Worm (Caenorhabditis elegans) whole organism, L2 larva: ENCODE measurements around the gene rpl-9.
A peak's percentile ranks its signal among the peaks of the same experiment; 100 is the strongest.

ENCODE experiments used
- C34F6.9 ChIP-seq: fragments of 150-350 bp; optimal IDR thresholded peaks from 2 replicates; lab custom pipeline; 2014; ENCODE audit warnings: missing biosample characterization, missing genetic modification characterization
- F13H6.1 ChIP-seq: sonication (generic microtip); optimal IDR thresholded peaks from 2 replicates; lab custom pipeline; 2016; ENCODE audit warnings: missing genetic modification characterization, missing compliant biosample characterization
- R02D3.7 ChIP-seq: fragments of 150-350 bp; optimal IDR thresholded peaks from 2 replicates; lab custom pipeline; 2014; ENCODE audit warnings: missing biosample characterization, missing genetic modification characterization
- Y55F3AM.14 ChIP-seq: fragments of 200-800 bp; sonication (Bioruptor generic); optimal IDR thresholded peaks from 2 replicates; lab custom pipeline; 2018; ENCODE audit warnings: mild to moderate bottlenecking, missing genetic modification characterization, missing compliant biosample characterization
- ZK546.5 ChIP-seq: sonication (generic microtip); optimal IDR thresholded peaks from 2 replicates; lab custom pipeline; 2017; ENCODE audit warnings: missing biosample characterization, missing genetic modification characterization
- alr-1 ChIP-seq: fragments of 150-350 bp; optimal IDR thresholded peaks from 2 replicates; lab custom pipeline; 2014; ENCODE audit warnings: missing biosample characterization, missing genetic modification characterization
- aly-2 ChIP-seq: fragments of 150-350 bp; optimal IDR thresholded peaks from 2 replicates; lab custom pipeline; 2014; ENCODE audit warnings: missing biosample characterization, missing genetic modification characterization
- ama-1 ChIP-seq: fragments of 150-350 bp; optimal IDR thresholded peaks from 2 replicates; lab custom pipeline; 2018; ENCODE audit warnings: inconsistent platforms
- blmp-1 ChIP-seq: sonication (generic microtip); optimal IDR thresholded peaks from 2 replicates; lab custom pipeline; 2017; ENCODE audit warnings: missing genetic modification characterization, mild to moderate bottlenecking, missing compliant biosample characterization, antibody characterized with exemption, moderate library complexity; ENCODE audit not compliant: insufficient read depth
- ceh-16 ChIP-seq: fragments of 150-350 bp; optimal IDR thresholded peaks from 2 replicates; lab custom pipeline; 2014; ENCODE audit warnings: missing biosample characterization, missing genetic modification characterization
- ceh-82 ChIP-seq: fragments of 150-350 bp; optimal IDR thresholded peaks from 2 replicates; lab custom pipeline; 2014; ENCODE audit warnings: missing biosample characterization, missing genetic modification characterization
- crh-2 ChIP-seq: sonication (generic microtip); optimal IDR thresholded peaks from 2 replicates; lab custom pipeline; 2017; ENCODE audit warnings: missing biosample characterization, missing genetic modification characterization
- dmd-4 ChIP-seq: sonication (generic microtip); optimal IDR thresholded peaks from 2 replicates; lab custom pipeline; 2017; ENCODE audit warnings: missing biosample characterization, missing genetic modification characterization
- egl-27 ChIP-seq: sonication (generic microtip); optimal IDR thresholded peaks from 3 replicates; lab custom pipeline; 2017; ENCODE audit warnings: missing biosample characterization, missing genetic modification reagents, missing genetic modification characterization
- elt-1 ChIP-seq: fragments of 150-350 bp; optimal IDR thresholded peaks from 2 replicates; lab custom pipeline; 2014; ENCODE audit warnings: missing biosample characterization, missing genetic modification characterization
- elt-3 ChIP-seq: sonication (generic microtip); optimal IDR thresholded peaks from 2 replicates; lab custom pipeline; 2017; ENCODE audit warnings: missing biosample characterization, missing genetic modification characterization
- fos-1 ChIP-seq: fragments of 150-350 bp; optimal IDR thresholded peaks from 2 replicates; lab custom pipeline; 2014; ENCODE audit warnings: missing biosample characterization, missing genetic modification characterization
- gmeb-1 ChIP-seq: fragments of 150-350 bp; optimal IDR thresholded peaks from 2 replicates; lab custom pipeline; 2014; ENCODE audit warnings: missing biosample characterization, missing genetic modification characterization
- lin-11 ChIP-seq: fragments of 150-350 bp; sonication (generic microtip); optimal IDR thresholded peaks from 2 replicates; lab custom pipeline; 2014; ENCODE audit warnings: missing biosample characterization, missing genetic modification characterization, inconsistent platforms, mixed read lengths
- lin-13 ChIP-seq: fragments of 150-350 bp; optimal IDR thresholded peaks from 2 replicates; lab custom pipeline; 2014; ENCODE audit warnings: missing biosample characterization, missing genetic modification reagents, missing genetic modification characterization
- lin-39 ChIP-seq: fragments of 150-350 bp; optimal IDR thresholded peaks from 2 replicates; lab custom pipeline; 2014; ENCODE audit warnings: missing biosample characterization, missing genetic modification reagents, missing genetic modification characterization
- lsy-2 ChIP-seq, 2 experiments: fragments of 150-350 bp in 1 of 2; sonication (generic microtip) in 1 of 2; optimal IDR thresholded peaks; 2 replicates each; lab custom pipeline; 2014 to 2017; ENCODE audit warnings: missing biosample characterization in 2 of 2, missing genetic modification characterization in 2 of 2
- mab-5 ChIP-seq: fragments of 150-350 bp; optimal IDR thresholded peaks from 2 replicates; lab custom pipeline; 2014; ENCODE audit warnings: missing biosample characterization, missing genetic modification characterization
- mbf-1 ChIP-seq: sonication (generic microtip); optimal IDR thresholded peaks from 2 replicates; lab custom pipeline; 2017; ENCODE audit warnings: missing biosample characterization, missing genetic modification characterization
- mdl-1 ChIP-seq, 2 experiments: fragments of 150-350 bp in 1 of 2; sonication (generic microtip) in 1 of 2; optimal IDR thresholded peaks; 2 replicates each; lab custom pipeline; 2017; ENCODE audit warnings: missing biosample characterization in 2 of 2, missing genetic modification characterization in 2 of 2
- nhr-10 ChIP-seq: sonication (generic microtip); optimal IDR thresholded peaks from 2 replicates; lab custom pipeline; 2017; ENCODE audit warnings: missing biosample characterization, missing genetic modification characterization
- nhr-11 ChIP-seq: fragments of 150-350 bp; optimal IDR thresholded peaks from 2 replicates; lab custom pipeline; 2014; ENCODE audit warnings: missing biosample characterization, missing genetic modification characterization
- nhr-12 ChIP-seq: fragments of 150-350 bp; optimal IDR thresholded peaks from 2 replicates; lab custom pipeline; 2014; ENCODE audit warnings: missing biosample characterization, missing genetic modification characterization
- nhr-129 ChIP-seq: fragments of 150-350 bp; optimal IDR thresholded peaks from 2 replicates; lab custom pipeline; 2014; ENCODE audit warnings: missing biosample characterization, missing genetic modification characterization
- nhr-21 ChIP-seq: fragments of 150-350 bp; optimal IDR thresholded peaks from 2 replicates; lab custom pipeline; 2014; ENCODE audit warnings: missing biosample characterization, missing genetic modification characterization
- nhr-23 ChIP-seq: fragments of 150-350 bp; optimal IDR thresholded peaks from 2 replicates; lab custom pipeline; 2014; ENCODE audit warnings: missing biosample characterization, missing genetic modification reagents, missing genetic modification characterization
- nhr-237 ChIP-seq: fragments of 150-350 bp; optimal IDR thresholded peaks from 2 replicates; lab custom pipeline; 2014; ENCODE audit warnings: missing biosample characterization, missing genetic modification characterization
- nhr-25 ChIP-seq: fragments of 150-350 bp; sonication (generic microtip); optimal IDR thresholded peaks from 3 replicates; lab custom pipeline; 2014; ENCODE audit warnings: missing biosample characterization, missing genetic modification characterization
- nhr-6 ChIP-seq: fragments of 150-350 bp; optimal IDR thresholded peaks from 2 replicates; lab custom pipeline; 2014; ENCODE audit warnings: missing biosample characterization, missing genetic modification characterization
- nhr-77 ChIP-seq: fragments of 150-350 bp; optimal IDR thresholded peaks from 2 replicates; lab custom pipeline; 2014; ENCODE audit warnings: missing biosample characterization, missing genetic modification characterization
- peb-1 ChIP-seq: fragments of 150-350 bp; optimal IDR thresholded peaks from 2 replicates; lab custom pipeline; 2014; ENCODE audit warnings: missing biosample characterization, missing genetic modification characterization
- sem-4 ChIP-seq: fragments of 150-350 bp; optimal IDR thresholded peaks from 2 replicates; lab custom pipeline; 2014; ENCODE audit warnings: missing biosample characterization, missing genetic modification reagents, missing genetic modification characterization
- skn-1 ChIP-seq: sonication (generic microtip); optimal IDR thresholded peaks from 2 replicates; lab custom pipeline; 2017; ENCODE audit warnings: missing biosample characterization, missing genetic modification characterization
- sma-3 ChIP-seq: sonication (generic microtip); optimal IDR thresholded peaks from 2 replicates; lab custom pipeline; 2016; ENCODE audit warnings: missing genetic modification reagents, missing genetic modification characterization, missing compliant biosample characterization
- sma-9 ChIP-seq, 2 experiments: fragments of 150-350 bp in 1 of 2; sonication (generic microtip) in 1 of 2; optimal IDR thresholded peaks; 2 replicates each; lab custom pipeline; 2014 to 2016; ENCODE audit warnings: missing genetic modification characterization in 2 of 2, mild to moderate bottlenecking in 1 of 2, missing biosample characterization in 1 of 2, missing compliant biosample characterization in 1 of 2, missing genetic modification reagents in 1 of 2, moderate library complexity in 1 of 2
- snpc-4 ChIP-seq: fragments of 150-350 bp; optimal IDR thresholded peaks from 2 replicates; lab custom pipeline; 2014; ENCODE audit warnings: missing biosample characterization, missing genetic modification characterization
- unc-39 ChIP-seq: fragments of 150-350 bp; optimal IDR thresholded peaks from 2 replicates; lab custom pipeline; 2014; ENCODE audit warnings: missing biosample characterization, missing genetic modification characterization
- unc-55 ChIP-seq: fragments of 150-350 bp; sonication (generic microtip); optimal IDR thresholded peaks from 3 replicates; lab custom pipeline; 2014; ENCODE audit warnings: missing biosample characterization, missing genetic modification reagents, missing genetic modification characterization
- unc-62 ChIP-seq: fragments of 150-350 bp; optimal IDR thresholded peaks from 2 replicates; lab custom pipeline; 2014; ENCODE audit warnings: missing biosample characterization, missing genetic modification reagents, missing genetic modification characterization
- zag-1 ChIP-seq: fragments of 150-350 bp; optimal IDR thresholded peaks from 2 replicates; lab custom pipeline; 2014; ENCODE audit warnings: missing biosample characterization, missing genetic modification characterization
- ztf-1 ChIP-seq: fragments of 200-800 bp; sonication (Bioruptor generic); conservative IDR thresholded peaks from 2 replicates; pipeline ENCODE4 v1.3.6; 2022; ENCODE audit warnings: missing genetic modification characterization, missing compliant biosample characterization
- ztf-11 ChIP-seq: sonication (generic microtip); optimal IDR thresholded peaks from 2 replicates; lab custom pipeline; 2017; ENCODE audit warnings: missing biosample characterization, missing genetic modification characterization
- ztf-4 ChIP-seq: fragments of 150-350 bp; optimal IDR thresholded peaks from 2 replicates; lab custom pipeline; 2014; ENCODE audit warnings: missing biosample characterization, missing genetic modification characterization

The rpl-9 gene

DNA sequence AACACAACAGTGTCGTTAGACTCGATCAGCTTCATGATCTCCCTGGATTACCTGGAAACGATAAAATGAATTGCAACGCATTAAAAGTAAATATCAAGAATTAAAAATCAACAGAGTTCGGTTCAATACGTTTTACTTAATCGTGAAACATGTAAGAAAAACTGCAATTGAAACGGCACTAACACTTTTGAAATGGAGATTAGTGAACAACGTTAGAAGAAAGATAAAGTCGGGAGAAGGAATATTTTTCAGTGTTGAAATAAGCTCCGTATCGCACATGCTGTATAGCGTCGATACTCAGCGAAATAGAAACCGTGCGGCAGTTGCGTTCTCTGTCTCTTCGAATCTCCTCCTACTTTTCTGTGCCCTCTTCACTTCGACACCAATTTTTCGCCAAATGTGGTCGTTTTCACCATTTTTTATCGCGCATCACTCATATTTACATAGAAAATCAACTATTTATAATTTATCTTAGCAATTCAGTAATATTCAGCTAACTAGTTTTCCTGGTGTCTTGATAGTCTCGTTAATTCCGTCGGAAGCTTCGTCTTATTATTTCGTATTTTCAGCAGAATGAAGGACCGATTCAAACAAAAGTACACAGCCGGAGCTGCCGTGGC lies at the start of gene rpl-9, which contains the start of gene lpd-7:
rpl-9 (minus strand) TSS at position 51 of the 620 bp plus-strand sequence.
lpd-7 (plus strand) TSS at position 570 of the 620 bp plus-strand sequence.
- TF ChIP-seq nhr-129 = peak; percentile 97
- TF ChIP-seq lin-11 = peak; percentile 72
- TF ChIP-seq skn-1 (tag; lab: Kevin White, UChicago) = no peak
- peak; percentile 62 for TF ChIP-seq sma-3
- TF ChIP-seq mdl-1 (tag; optimal IDR thresholded peaks at IDR 0.05; lab: Kevin White, UChicago) = peak; percentile 8 to 57
- no peak for TF ChIP-seq unc-62 (GFP tag; lab: Kevin White, UChicago)
- no peak for TF ChIP-seq nhr-237 (tag; lab: Kevin White, UChicago)
- TF ChIP-seq R02D3.7 (tag; lab: Kevin White, UChicago) = no peak
- peak; percentile 75 for TF ChIP-seq gmeb-1
- peak; percentile 93 for TF ChIP-seq C34F6.9 (tag; lab: Kevin White, UChicago)
- TF ChIP-seq nhr-12 = no peak
- no peak for TF ChIP-seq Y55F3AM.14 (GFP tag; lab: Kevin White, UChicago)
- TF ChIP-seq ceh-82 = no peak
- no peak for TF ChIP-seq alr-1 (tag; lab: Kevin White, UChicago)
- no peak for TF ChIP-seq nhr-11
- peak; percentile 75 for TF ChIP-seq ama-1
- TF ChIP-seq elt-1 = no peak
- TF ChIP-seq ZK546.5 (tag; lab: Kevin White, UChicago) = no peak
- peak; percentile 82 for TF ChIP-seq nhr-25 (tag; lab: Kevin White, UChicago)
- peak; percentile 20 for TF ChIP-seq ceh-16 (tag; lab: Kevin White, UChicago)
- no peak for TF ChIP-seq ztf-1 (GFP tag; lab: Robert Waterston, UW)
- no peak for TF ChIP-seq ztf-11 (tag; lab: Kevin White, UChicago)
- peak; percentile 65 to 91 for TF ChIP-seq lsy-2 (tag; optimal IDR thresholded peaks at IDR 0.05; lab: Kevin White, UChicago)
- TF ChIP-seq F13H6.1 (tag; lab: Kevin White, UChicago) = peak; percentile 60
- TF ChIP-seq peb-1 (tag; lab: Kevin White, UChicago) = no peak
- no peak for TF ChIP-seq aly-2 (tag; lab: Kevin White, UChicago)
- peak; percentile 87 for TF ChIP-seq crh-2 (tag; lab: Kevin White, UChicago)
- peak; percentile 72 for TF ChIP-seq nhr-21
- no peak for TF ChIP-seq dmd-4 (tag; lab: Kevin White, UChicago)
- TF ChIP-seq egl-27 (tag; lab: Kevin White, UChicago) = peak; percentile 76
- TF ChIP-seq mab-5 (tag; lab: Kevin White, UChicago) = peak; percentile 39
- TF ChIP-seq snpc-4 (tag; lab: Kevin White, UChicago) = peak; percentile 56
- peak; percentile 72 for TF ChIP-seq blmp-1 (tag; lab: Kevin White, UChicago)
- no peak for TF ChIP-seq lin-39 (tag; lab: Kevin White, UChicago)
- TF ChIP-seq nhr-6 (tag; lab: Kevin White, UChicago) = peak; percentile 77
- no peak for TF ChIP-seq unc-39 (tag; lab: Kevin White, UChicago)
- no peak for TF ChIP-seq nhr-23 (tag; lab: Kevin White, UChicago)
- TF ChIP-seq unc-55 (GFP tag; lab: Kevin White, UChicago) = peak; percentile 97
- TF ChIP-seq fos-1 (tag; lab: Kevin White, UChicago) = peak; percentile 62
- TF ChIP-seq sem-4 (tag; lab: Kevin White, UChicago) = peak; percentile 42
- peak; percentile 89 for TF ChIP-seq lin-13 (GFP tag; lab: Kevin White, UChicago)
- no peak for TF ChIP-seq nhr-10 (tag; lab: Kevin White, UChicago)
- TF ChIP-seq elt-3 (tag; lab: Kevin White, UChicago) = no peak
- peak; percentile 64 for TF ChIP-seq ztf-4 (tag; lab: Kevin White, UChicago)
- TF ChIP-seq sma-9 (GFP tag; optimal IDR thresholded peaks at IDR 0.05; lab: Kevin White, UChicago) = peak; percentile 74
- no peak for TF ChIP-seq sma-9 (tag; optimal IDR thresholded peaks at IDR 0.05; lab: Kevin White, UChicago)
- no peak for TF ChIP-seq nhr-77 (tag; lab: Kevin White, UChicago)
- TF ChIP-seq zag-1 (tag; lab: Kevin White, UChicago) = peak; percentile 67
- no peak for TF ChIP-seq mbf-1 (tag; lab: Kevin White, UChicago)
- TF ChIP-seq, all 48 proteins: peak for 25
